Fruit fly (Drosophila melanogaster): Measurements from ENCODE around the gene CG7907.

dm6 chr3R:21419932-21420331 lies 16.4 kb downstream of the CG7907 start:
- no peak for TF ChIP-seq Myc (optimal IDR thresholded peaks at IDR 0.05)
- no peak for TF ChIP-seq psq (optimal IDR thresholded peaks at IDR 0.05)
- TF ChIP-seq ttk (optimal IDR thresholded peaks at IDR 0.05): no peak
- no peak for TF ChIP-seq Sin3A (optimal IDR thresholded peaks at IDR 0.05)

All from Kc167 (cell line).